Worm (Caenorhabditis elegans) whole organism, L4 larva: ENCODE results near the gene rbm-22.

Experiments used
- aha-1 ChIP-seq: fragments of 150-350 bp; peaks from one replicate; lab custom pipeline; 2014; ENCODE audit warnings: missing biosample characterization, missing genetic modification characterization
- jun-1 ChIP-seq: fragments of 150-350 bp; optimal IDR thresholded peaks from 2 replicates; lab custom pipeline; 2014; ENCODE audit warnings: missing biosample characterization, missing genetic modification reagents, missing genetic modification characterization
- pha-4 ChIP-seq, 2 experiments: fragments of 150-350 bp in 1 of 2; fragments of 200-800 bp in 1 of 2; sonication (Bioruptor generic) in 1 of 2; IDR thresholded peaks in 1 of 2; optimal IDR thresholded peaks in 1 of 2; 2 replicates each; pipeline versions ENCODE4 v1.3.6 to Lab custom; 2014 to 2022; ENCODE audit warnings: missing genetic modification characterization in 2 of 2, missing genetic modification reagents in 2 of 2, missing biosample characterization in 1 of 2, missing compliant biosample characterization in 1 of 2
- unc-39 ChIP-seq: sonication (generic microtip); optimal IDR thresholded peaks from 2 replicates; lab custom pipeline; 2017; ENCODE audit warnings: missing biosample characterization, missing genetic modification characterization
- zag-1 ChIP-seq: fragments of 150-350 bp; optimal IDR thresholded peaks from 2 replicates; lab custom pipeline; 2014; ENCODE audit warnings: missing biosample characterization, missing genetic modification characterization

- TF ChIP-seq zag-1 (tag; lab: Kevin White, UChicago): no peak
- no peak for TF ChIP-seq aha-1 (tag; lab: Kevin White, UChicago)
- TF ChIP-seq jun-1 (tag; lab: Kevin White, UChicago): no peak
- TF ChIP-seq unc-39 (tag; lab: Kevin White, UChicago): no peak
- no peak for TF ChIP-seq pha-4 (GFP tag; IDR thresholded peaks at IDR 0.05; lab: Robert Waterston, UW)
- TF ChIP-seq pha-4 (tag; optimal IDR thresholded peaks at IDR 0.05; lab: Kevin White, UChicago): no peak
Observed at ce11 chrIV:10909206-10909605, 48.0 kb downstream of the rbm-22 start, which contains the start of gene ZK596.2.
